Worm (Caenorhabditis elegans): Measurements from ENCODE around the gene nipi-4.
A peak's percentile ranks its signal among the peaks of the same experiment; 100 is the strongest.

ce11 chrV:7854603-7855002 is 16.0 kb downstream of the nipi-4 start, which contains the start of the genes C37C3.9 and C37C3.18:
- TF ChIP-seq ama-1 (optimal IDR thresholded peaks at IDR 0.05) (no peak), ets-7 (tag; optimal IDR thresholded peaks at IDR 0.05) (no peak), flt-1 (GFP tag; IDR thresholded peaks at IDR 0.05) (no peak), ceh-36 (tag; optimal IDR thresholded peaks at IDR 0.05) (no peak), hmg-4 (GFP tag; optimal IDR thresholded peaks at IDR 0.05) (peak; percentile 25), pes-1 (GFP tag; IDR thresholded peaks at IDR 0.05) (no peak), F13C5.2 (tag; optimal IDR thresholded peaks at IDR 0.05) (peak; percentile 75), ceh-13 (GFP tag; optimal IDR thresholded peaks at IDR 0.05) (no peak), tbx-11 (GFP tag; IDR thresholded peaks at IDR 0.05) (no peak), sea-1 (GFP tag; conservative IDR thresholded peaks at IDR 0.05) (no peak), aly-1 (tag; optimal IDR thresholded peaks at IDR 0.05) (no peak)

Data from whole organism, early embryonic.